Worm (Caenorhabditis elegans) whole organism, L2 larva: ENCODE data around the gene emc-2.

Experiments used
- alr-1 ChIP-seq: fragments of 150-350 bp; optimal IDR thresholded peaks from 2 replicates; lab custom pipeline; 2014; ENCODE audit warnings: missing biosample characterization, missing genetic modification characterization
- blmp-1 ChIP-seq: sonication (generic microtip); optimal IDR thresholded peaks from 2 replicates; lab custom pipeline; 2017; ENCODE audit warnings: missing genetic modification characterization, mild to moderate bottlenecking, missing compliant biosample characterization, antibody characterized with exemption, moderate library complexity; ENCODE audit not compliant: insufficient read depth
- egl-27 ChIP-seq: sonication (generic microtip); optimal IDR thresholded peaks from 3 replicates; lab custom pipeline; 2017; ENCODE audit warnings: missing biosample characterization, missing genetic modification reagents, missing genetic modification characterization
- elt-3 ChIP-seq: sonication (generic microtip); optimal IDR thresholded peaks from 2 replicates; lab custom pipeline; 2017; ENCODE audit warnings: missing biosample characterization, missing genetic modification characterization
- mab-5 ChIP-seq: fragments of 150-350 bp; optimal IDR thresholded peaks from 2 replicates; lab custom pipeline; 2014; ENCODE audit warnings: missing biosample characterization, missing genetic modification characterization
- nhr-10 ChIP-seq: sonication (generic microtip); optimal IDR thresholded peaks from 2 replicates; lab custom pipeline; 2017; ENCODE audit warnings: missing biosample characterization, missing genetic modification characterization
- nhr-12 ChIP-seq: fragments of 150-350 bp; optimal IDR thresholded peaks from 2 replicates; lab custom pipeline; 2014; ENCODE audit warnings: missing biosample characterization, missing genetic modification characterization
- nhr-23 ChIP-seq: fragments of 150-350 bp; optimal IDR thresholded peaks from 2 replicates; lab custom pipeline; 2014; ENCODE audit warnings: missing biosample characterization, missing genetic modification reagents, missing genetic modification characterization
- sma-9 ChIP-seq, 2 experiments: fragments of 150-350 bp in 1 of 2; sonication (generic microtip) in 1 of 2; optimal IDR thresholded peaks; 2 replicates each; lab custom pipeline; 2014 to 2016; ENCODE audit warnings: missing genetic modification characterization in 2 of 2, mild to moderate bottlenecking in 1 of 2, missing biosample characterization in 1 of 2, missing compliant biosample characterization in 1 of 2, missing genetic modification reagents in 1 of 2, moderate library complexity in 1 of 2
- unc-62 ChIP-seq: fragments of 150-350 bp; optimal IDR thresholded peaks from 2 replicates; lab custom pipeline; 2014; ENCODE audit warnings: missing biosample characterization, missing genetic modification reagents, missing genetic modification characterization
- ztf-11 ChIP-seq: sonication (generic microtip); optimal IDR thresholded peaks from 2 replicates; lab custom pipeline; 2017; ENCODE audit warnings: missing biosample characterization, missing genetic modification characterization
- ztf-4 ChIP-seq: fragments of 150-350 bp; optimal IDR thresholded peaks from 2 replicates; lab custom pipeline; 2014; ENCODE audit warnings: missing biosample characterization, missing genetic modification characterization

DNA sequence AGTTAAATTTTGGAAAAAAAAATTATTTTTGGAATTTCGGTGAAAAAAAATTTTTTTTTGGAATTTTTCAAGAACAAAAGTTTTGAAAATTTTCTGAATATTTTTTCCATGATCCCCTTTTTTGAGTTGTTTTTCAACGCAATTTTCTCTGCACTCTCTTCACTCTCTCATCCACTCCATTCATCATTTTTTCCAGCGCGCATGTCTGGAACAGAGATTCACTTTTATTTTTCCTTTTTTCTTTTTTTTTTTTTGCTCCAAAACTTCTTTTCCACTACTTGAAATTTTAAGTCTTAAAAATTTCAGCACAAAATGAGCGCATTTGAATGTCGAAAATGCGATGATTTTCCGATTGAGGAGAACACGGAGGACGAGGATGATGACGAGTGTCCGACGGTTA is 20.8 kb upstream of the emc-2 start, which contains the start of gene jip-1:
- TF ChIP-seq nhr-12 (no peak), nhr-23 (no peak), elt-3 (tag; lab: Kevin White, UChicago) (no peak), ztf-4 (no peak), nhr-10 (no peak), mab-5 (tag; lab: Kevin White, UChicago) (no peak), ztf-11 (tag; lab: Kevin White, UChicago) (no peak), blmp-1 (tag; lab: Kevin White, UChicago) (no peak), unc-62 (no peak), egl-27 (tag; lab: Kevin White, UChicago) (no peak), sma-9 (GFP tag; optimal IDR thresholded peaks at IDR 0.05; lab: Kevin White, UChicago) (no peak), sma-9 (tag; optimal IDR thresholded peaks at IDR 0.05; lab: Kevin White, UChicago) (no peak), alr-1 (tag; lab: Kevin White, UChicago) (no peak)
